Worm (Caenorhabditis elegans) whole organism, L1 larva: ENCODE data around the gene rfp-1.

ENCODE experiments used
- C16A3.4 ChIP-seq: fragments of 150-350 bp; optimal IDR thresholded peaks from 2 replicates; lab custom pipeline; 2014; ENCODE audit warnings: missing biosample characterization, missing genetic modification characterization
- C34B4.2 ChIP-seq: sonication (generic microtip); optimal IDR thresholded peaks from 2 replicates; lab custom pipeline; 2017; ENCODE audit warnings: mild to moderate bottlenecking, missing genetic modification characterization, missing compliant biosample characterization
- F16B12.6 ChIP-seq: fragments of 150-350 bp; optimal IDR thresholded peaks from 2 replicates; lab custom pipeline; 2014; ENCODE audit warnings: missing biosample characterization, missing genetic modification characterization
- aha-1 ChIP-seq: fragments of 150-350 bp; optimal IDR thresholded peaks from 2 replicates; lab custom pipeline; 2014; ENCODE audit warnings: missing biosample characterization, missing genetic modification characterization
- alr-1 ChIP-seq: fragments of 200-800 bp; sonication (Bioruptor generic); optimal IDR thresholded peaks from 2 replicates; lab custom pipeline; 2018; ENCODE audit warnings: borderline replicate concordance, mild to moderate bottlenecking, missing genetic modification characterization, missing compliant biosample characterization
- ama-1 ChIP-seq: fragments of 150-350 bp; optimal IDR thresholded peaks from 2 replicates; lab custom pipeline; 2014
- blmp-1 ChIP-seq: fragments of 150-350 bp; optimal IDR thresholded peaks from 2 replicates; lab custom pipeline; 2014; ENCODE audit warnings: missing biosample characterization, missing genetic modification characterization
- ceh-63 ChIP-seq: fragments of 200-800 bp; sonication (Bioruptor generic); optimal IDR thresholded peaks from 2 replicates; lab custom pipeline; 2018; ENCODE audit warnings: mild to moderate bottlenecking, missing genetic modification characterization, missing compliant biosample characterization
- ceh-8 ChIP-seq: fragments of 200-800 bp; sonication (Bioruptor generic); optimal IDR thresholded peaks from 2 replicates; lab custom pipeline; 2018; ENCODE audit warnings: mild to moderate bottlenecking, missing genetic modification characterization, moderate library complexity, missing compliant biosample characterization
- ceh-82 ChIP-seq, 3 experiments: fragments of 150-350 bp in 1 of 3; sonication (generic microtip) in 2 of 3; optimal IDR thresholded peaks; 2 replicates each; lab custom pipeline; 2014 to 2017; ENCODE audit warnings: missing biosample characterization in 3 of 3, missing genetic modification characterization in 3 of 3
- ceh-88 ChIP-seq: fragments of 200-800 bp; sonication (Bioruptor generic); IDR thresholded peaks from 2 replicates; pipeline ENCODE4 v1.3.6; 2022; ENCODE audit warnings: missing genetic modification characterization, missing compliant biosample characterization
- ces-1 ChIP-seq: fragments of 150-350 bp; optimal IDR thresholded peaks from 2 replicates; lab custom pipeline; 2014; ENCODE audit warnings: missing biosample characterization, missing genetic modification reagents, missing genetic modification characterization
- dpl-1 ChIP-seq, 3 experiments: fragments of 150-350 bp in 2 of 3; sonication (generic microtip) in 1 of 3; optimal IDR thresholded peaks; 2 replicates each; lab custom pipeline; 2014 to 2017; ENCODE audit warnings: missing biosample characterization in 3 of 3, missing genetic modification characterization in 3 of 3, missing genetic modification reagents in 3 of 3
- egl-13 ChIP-seq: sonication (generic microtip); optimal IDR thresholded peaks from 2 replicates; lab custom pipeline; 2016; ENCODE audit warnings: missing genotype, missing genetic modification reagents, missing genetic modification characterization, missing compliant biosample characterization
- elt-2 ChIP-seq: sonication (generic microtip); optimal IDR thresholded peaks from 2 replicates; lab custom pipeline; 2016; ENCODE audit warnings: missing genetic modification characterization, mild to moderate bottlenecking, inconsistent platforms, missing compliant biosample characterization, missing genetic modification reagents
- ets-5 ChIP-seq: fragments of 200-800 bp; sonication (Bioruptor generic); IDR thresholded peaks from 2 replicates; pipeline ENCODE4 v1.3.6; 2022; ENCODE audit warnings: missing genetic modification characterization, missing compliant biosample characterization
- fkh-10 ChIP-seq: sonication (generic microtip); optimal IDR thresholded peaks from 2 replicates; lab custom pipeline; 2017; ENCODE audit warnings: missing biosample characterization, missing genetic modification reagents, missing genetic modification characterization
- fkh-4 ChIP-seq: sonication (generic microtip); optimal IDR thresholded peaks from 2 replicates; lab custom pipeline; 2016; ENCODE audit warnings: missing compliant biosample characterization, missing genetic modification characterization, borderline replicate concordance
- fkh-8 ChIP-seq: sonication (generic microtip); optimal IDR thresholded peaks from 2 replicates; lab custom pipeline; 2016; ENCODE audit warnings: mild to moderate bottlenecking, missing genetic modification characterization, missing compliant biosample characterization
- fos-1 ChIP-seq: fragments of 150-350 bp; optimal IDR thresholded peaks from 2 replicates; lab custom pipeline; 2014; ENCODE audit warnings: missing biosample characterization, missing genetic modification characterization
- hlh-17 ChIP-seq: fragments of 200-800 bp; sonication (Bioruptor generic); optimal IDR thresholded peaks from 2 replicates; lab custom pipeline; 2018; ENCODE audit warnings: missing genetic modification characterization, mild to moderate bottlenecking, missing compliant biosample characterization, moderate library complexity, borderline replicate concordance
- hlh-4 ChIP-seq: sonication (generic microtip); optimal IDR thresholded peaks from 2 replicates; lab custom pipeline; 2016; ENCODE audit warnings: mild to moderate bottlenecking, missing genetic modification characterization, missing compliant biosample characterization
- irx-1 ChIP-seq: sonication (generic microtip); optimal IDR thresholded peaks from 2 replicates; lab custom pipeline; 2016; ENCODE audit warnings: missing genetic modification characterization, missing compliant biosample characterization
- isw-1 ChIP-seq: fragments of 200-800 bp; sonication (Bioruptor generic); IDR thresholded peaks from 2 replicates; pipeline ENCODE4 v1.3.6; 2022; ENCODE audit warnings: missing genetic modification characterization, missing compliant biosample characterization
- jun-1 ChIP-seq: fragments of 150-350 bp; optimal IDR thresholded peaks from 2 replicates; lab custom pipeline; 2014; ENCODE audit warnings: missing biosample characterization, missing genetic modification reagents, missing genetic modification characterization
- lin-14 ChIP-seq: fragments of 200-800 bp; sonication (Bioruptor generic); optimal IDR thresholded peaks from 2 replicates; lab custom pipeline; 2018; ENCODE audit warnings: mild to moderate bottlenecking, missing genetic modification characterization, moderate library complexity, missing compliant biosample characterization
- lin-15B ChIP-seq: fragments of 150-350 bp; sonication (generic microtip); optimal IDR thresholded peaks from 3 replicates; lab custom pipeline; 2014; ENCODE audit warnings: missing biosample characterization, missing genetic modification characterization
- lin-35 ChIP-seq, 2 experiments: fragments of 150-350 bp; optimal IDR thresholded peaks; 2 replicates each; lab custom pipeline; 2014; ENCODE audit warnings: missing biosample characterization in 2 of 2, missing genetic modification characterization in 2 of 2, missing genetic modification reagents in 2 of 2
- lir-3 ChIP-seq: sonication (generic microtip); optimal IDR thresholded peaks from 2 replicates; lab custom pipeline; 2016; ENCODE audit warnings: mild to moderate bottlenecking, missing genetic modification characterization, moderate library complexity, missing compliant biosample characterization; ENCODE audit not compliant: poor library complexity
- lsy-2 ChIP-seq, 2 experiments: fragments of 150-350 bp; optimal IDR thresholded peaks; 2 replicates each; lab custom pipeline; 2014; ENCODE audit warnings: missing biosample characterization in 2 of 2, missing genetic modification characterization in 2 of 2
- mef-2 ChIP-seq: fragments of 150-350 bp; optimal IDR thresholded peaks from 2 replicates; lab custom pipeline; 2014; ENCODE audit warnings: missing biosample characterization, missing genetic modification characterization
- mep-1 ChIP-seq: fragments of 150-350 bp; optimal IDR thresholded peaks from 2 replicates; lab custom pipeline; 2014; ENCODE audit warnings: missing biosample characterization, missing genetic modification characterization
- nhr-11 ChIP-seq: fragments of 150-350 bp; optimal IDR thresholded peaks from 2 replicates; lab custom pipeline; 2014; ENCODE audit warnings: missing biosample characterization, missing genetic modification characterization
- nhr-12 ChIP-seq: sonication (generic microtip); optimal IDR thresholded peaks from 2 replicates; lab custom pipeline; 2017; ENCODE audit warnings: missing biosample characterization, missing genetic modification characterization
- nhr-19 ChIP-seq: fragments of 200-800 bp; sonication (Bioruptor generic); conservative IDR thresholded peaks from 2 replicates; pipeline ENCODE4 v1.3.6; 2022; ENCODE audit warnings: missing genetic modification characterization, missing compliant biosample characterization
- nhr-20 ChIP-seq: sonication (generic microtip); optimal IDR thresholded peaks from 2 replicates; lab custom pipeline; 2016; ENCODE audit warnings: mild to moderate bottlenecking, missing genetic modification characterization, missing compliant biosample characterization
- nhr-237 ChIP-seq: fragments of 150-350 bp; optimal IDR thresholded peaks from 2 replicates; lab custom pipeline; 2014; ENCODE audit warnings: missing biosample characterization, missing genetic modification characterization
- nhr-28 ChIP-seq: fragments of 150-350 bp; optimal IDR thresholded peaks from 2 replicates; lab custom pipeline; 2014; ENCODE audit warnings: missing biosample characterization, missing genetic modification characterization
- nhr-71 ChIP-seq: sonication (generic microtip); optimal IDR thresholded peaks from 2 replicates; lab custom pipeline; 2016; ENCODE audit warnings: mild to moderate bottlenecking, missing genetic modification characterization, moderate library complexity, missing compliant biosample characterization
- nhr-76 ChIP-seq: sonication (generic microtip); optimal IDR thresholded peaks from 2 replicates; lab custom pipeline; 2017; ENCODE audit warnings: missing biosample characterization, missing genetic modification characterization
- nhr-77 ChIP-seq: fragments of 150-350 bp; optimal IDR thresholded peaks from 2 replicates; lab custom pipeline; 2014; ENCODE audit warnings: missing biosample characterization, missing genetic modification characterization
- pax-3 ChIP-seq: fragments of 200-800 bp; sonication (Bioruptor generic); optimal IDR thresholded peaks from 2 replicates; lab custom pipeline; 2018; ENCODE audit warnings: mild to moderate bottlenecking, missing genetic modification characterization, moderate library complexity, missing compliant biosample characterization
- pqm-1 ChIP-seq: sonication (generic microtip); optimal IDR thresholded peaks from 3 replicates; lab custom pipeline; 2017; ENCODE audit warnings: missing biosample characterization, missing genetic modification characterization
- rnt-1 ChIP-seq: sonication (generic microtip); optimal IDR thresholded peaks from 2 replicates; lab custom pipeline; 2016; ENCODE audit warnings: mild to moderate bottlenecking, missing genetic modification characterization, moderate library complexity, missing compliant biosample characterization
- skn-1 ChIP-seq: fragments of 150-350 bp; optimal IDR thresholded peaks from 2 replicates; lab custom pipeline; 2014; ENCODE audit warnings: missing biosample characterization, missing genetic modification characterization
- snpc-4 ChIP-seq: fragments of 150-350 bp; optimal IDR thresholded peaks from 2 replicates; lab custom pipeline; 2014; ENCODE audit warnings: missing biosample characterization, missing genetic modification characterization
- snu-23 ChIP-seq: sonication (generic microtip); optimal IDR thresholded peaks from 2 replicates; lab custom pipeline; 2016; ENCODE audit warnings: missing genetic modification characterization, missing compliant biosample characterization
- sox-4 ChIP-seq: sonication (generic microtip); optimal IDR thresholded peaks from 2 replicates; lab custom pipeline; 2016; ENCODE audit warnings: missing genetic modification characterization, missing compliant biosample characterization
- tbx-2 ChIP-seq: sonication (generic microtip); optimal IDR thresholded peaks from 2 replicates; lab custom pipeline; 2016; ENCODE audit warnings: missing genetic modification characterization, missing compliant biosample characterization
- tlp-1 ChIP-seq: fragments of 150-350 bp; optimal IDR thresholded peaks from 2 replicates; lab custom pipeline; 2014; ENCODE audit warnings: missing biosample characterization, missing genetic modification characterization
- unc-130 ChIP-seq: fragments of 150-350 bp; optimal IDR thresholded peaks from 2 replicates; lab custom pipeline; 2017; ENCODE audit warnings: missing biosample characterization, missing genetic modification characterization, inconsistent platforms
- unc-62 ChIP-seq: fragments of 150-350 bp; optimal IDR thresholded peaks from 2 replicates; lab custom pipeline; 2014; ENCODE audit warnings: missing biosample characterization, missing genetic modification reagents, missing genetic modification characterization
- unc-98 ChIP-seq: fragments of 200-800 bp; sonication (Bioruptor generic); IDR thresholded peaks from 2 replicates; pipeline ENCODE4 v1.3.6; 2022; ENCODE audit warnings: missing genetic modification characterization, missing compliant biosample characterization
- zip-4 ChIP-seq: fragments of 200-800 bp; sonication (Bioruptor generic); optimal IDR thresholded peaks from 2 replicates; lab custom pipeline; 2018; ENCODE audit warnings: mild to moderate bottlenecking, missing genetic modification characterization, moderate library complexity, missing compliant biosample characterization

The rfp-1 gene

ce11 chrIII:8358213-8358672, at the start of gene rfp-1, which contains the start of gene R05D3.8:
rfp-1 (plus strand) TSS chrIII:8358622.
R05D3.8 (minus strand) TSS chrIII:8358327.
- TF ChIP-seq mef-2 (tag; lab: Kevin White, UChicago) = no peak
- no peak for TF ChIP-seq nhr-76
- no peak for TF ChIP-seq nhr-11 (tag; lab: Kevin White, UChicago)
- TF ChIP-seq ceh-8 (GFP tag; lab: Kevin White, UChicago) = no peak
- peak; percentile 60 for TF ChIP-seq isw-1 (GFP tag; lab: Robert Waterston, UW)
- TF ChIP-seq lin-35 (GFP tag; optimal IDR thresholded peaks at IDR 0.05; lab: Kevin White, UChicago) = peak; percentile 87 to 91
- TF ChIP-seq mep-1 (tag; lab: Kevin White, UChicago) = peak; percentile 91
- no peak for TF ChIP-seq alr-1 (tag; lab: Kevin White, UChicago)
- TF ChIP-seq nhr-28 (tag; lab: Kevin White, UChicago) = no peak
- peak; percentile 71 for TF ChIP-seq unc-130 (tag; lab: Kevin White, UChicago)
- 0 out of 2 replicates have a peak, but pooled peaks have one; percentile 36 for TF ChIP-seq ceh-88 (GFP tag; lab: Robert Waterston, UW)
- TF ChIP-seq elt-2 (tag; lab: Kevin White, UChicago) = peak; percentile 21
- TF ChIP-seq fkh-8 = peak; percentile 77
- peak; percentile 92 for TF ChIP-seq lin-15B (tag; lab: Kevin White, UChicago)
- peak; percentile 79 for TF ChIP-seq rnt-1
- TF ChIP-seq lin-14 (GFP tag; lab: Kevin White, UChicago) = peak; percentile 85
- TF ChIP-seq fkh-10 = peak; percentile 58
- TF ChIP-seq lsy-2 (tag; optimal IDR thresholded peaks at IDR 0.05; lab: Kevin White, UChicago) = peak; percentile 98 to 99
- TF ChIP-seq pqm-1 (tag; lab: Kevin White, UChicago) = no peak
- peak; percentile 86 for TF ChIP-seq blmp-1
- TF ChIP-seq tlp-1 (tag; lab: Kevin White, UChicago) = no peak
- TF ChIP-seq hlh-17 (GFP tag; lab: Kevin White, UChicago) = no peak
- peak; percentile 91 for TF ChIP-seq C16A3.4 (tag; lab: Kevin White, UChicago)
- peak; percentile 28 for TF ChIP-seq irx-1
- TF ChIP-seq C34B4.2 (tag; lab: Kevin White, UChicago) = no peak
- TF ChIP-seq tbx-2 (tag; lab: Kevin White, UChicago) = peak; percentile 76
- peak; percentile 79 for TF ChIP-seq nhr-20 (tag; lab: Kevin White, UChicago)
- peak; percentile 53 for TF ChIP-seq F16B12.6
- TF ChIP-seq nhr-71 (tag; lab: Kevin White, UChicago) = peak; percentile 85
- TF ChIP-seq fos-1 (tag; lab: Kevin White, UChicago) = peak; percentile 82
- no peak for TF ChIP-seq unc-62
- no peak for TF ChIP-seq aha-1 (tag; lab: Kevin White, UChicago)
- no peak for TF ChIP-seq sox-4 (tag; lab: Kevin White, UChicago)
- no peak for TF ChIP-seq zip-4 (GFP tag; lab: Kevin White, UChicago)
- peak; percentile 4 for TF ChIP-seq snpc-4 (tag; lab: Kevin White, UChicago)
- TF ChIP-seq lir-3 = peak; percentile 42
- TF ChIP-seq jun-1 (tag; lab: Kevin White, UChicago) = no peak
- no peak for TF ChIP-seq nhr-12 (tag; lab: Kevin White, UChicago)
- TF ChIP-seq snu-23 (GFP tag; lab: Kevin White, UChicago) = peak; percentile 88
- TF ChIP-seq pax-3 (tag; lab: Kevin White, UChicago) = no peak
- no peak for TF ChIP-seq egl-13
- TF ChIP-seq skn-1 = peak; percentile 59
- TF ChIP-seq dpl-1 (GFP tag; optimal IDR thresholded peaks at IDR 0.05; lab: Kevin White, UChicago) = peak; percentile 80 to 86 (median 85)
- TF ChIP-seq ama-1 (lab: Kevin White, UChicago) = no peak
- TF ChIP-seq ceh-63 (GFP tag; lab: Kevin White, UChicago) = no peak
- no peak for TF ChIP-seq hlh-4 (tag; lab: Kevin White, UChicago)
- TF ChIP-seq ces-1 = no peak
- TF ChIP-seq ets-5 = no peak
- no peak for TF ChIP-seq fkh-4 (tag; lab: Kevin White, UChicago)
- peak; percentile 90 for TF ChIP-seq nhr-77 (tag; lab: Kevin White, UChicago)
- peak; percentile 58 to 88 (median 61) for TF ChIP-seq ceh-82 (tag; optimal IDR thresholded peaks at IDR 0.05; lab: Kevin White, UChicago)
- TF ChIP-seq unc-98 (GFP tag; lab: Robert Waterston, UW) = no peak
- peak; percentile 68 for TF ChIP-seq nhr-19 (GFP tag; lab: Robert Waterston, UW)
- TF ChIP-seq nhr-237 (tag; lab: Kevin White, UChicago) = peak; percentile 36
